Worm (Caenorhabditis elegans) whole organism, L1 larva: ENCODE data around the gene K12H4.5.

Source experiments
- C04F5.9 ChIP-seq: sonication (generic microtip); optimal IDR thresholded peaks from 2 replicates; lab custom pipeline; 2016; ENCODE audit warnings: missing genetic modification characterization, missing compliant biosample characterization
- C16A3.4 ChIP-seq: fragments of 150-350 bp; optimal IDR thresholded peaks from 2 replicates; lab custom pipeline; 2014; ENCODE audit warnings: missing biosample characterization, missing genetic modification characterization
- F16B12.6 ChIP-seq: fragments of 150-350 bp; optimal IDR thresholded peaks from 2 replicates; lab custom pipeline; 2014; ENCODE audit warnings: missing biosample characterization, missing genetic modification characterization
- Y116A8C.19 ChIP-seq: sonication (generic microtip); optimal IDR thresholded peaks from 2 replicates; lab custom pipeline; 2016; ENCODE audit warnings: missing compliant biosample characterization, missing genetic modification characterization, borderline replicate concordance
- alr-1 ChIP-seq: fragments of 200-800 bp; sonication (Bioruptor generic); optimal IDR thresholded peaks from 2 replicates; lab custom pipeline; 2018; ENCODE audit warnings: borderline replicate concordance, mild to moderate bottlenecking, missing genetic modification characterization, missing compliant biosample characterization
- ama-1 ChIP-seq: fragments of 150-350 bp; optimal IDR thresholded peaks from 2 replicates; lab custom pipeline; 2014
- blmp-1 ChIP-seq: fragments of 150-350 bp; optimal IDR thresholded peaks from 2 replicates; lab custom pipeline; 2014; ENCODE audit warnings: missing biosample characterization, missing genetic modification characterization
- ceh-63 ChIP-seq: fragments of 200-800 bp; sonication (Bioruptor generic); optimal IDR thresholded peaks from 2 replicates; lab custom pipeline; 2018; ENCODE audit warnings: mild to moderate bottlenecking, missing genetic modification characterization, missing compliant biosample characterization
- ceh-82 ChIP-seq, 3 experiments: fragments of 150-350 bp in 1 of 3; sonication (generic microtip) in 2 of 3; optimal IDR thresholded peaks; 2 replicates each; lab custom pipeline; 2014 to 2017; ENCODE audit warnings: missing biosample characterization in 3 of 3, missing genetic modification characterization in 3 of 3
- ceh-88 ChIP-seq: fragments of 200-800 bp; sonication (Bioruptor generic); IDR thresholded peaks from 2 replicates; pipeline ENCODE4 v1.3.6; 2022; ENCODE audit warnings: missing genetic modification characterization, missing compliant biosample characterization
- ceh-90 ChIP-seq: sonication (generic microtip); optimal IDR thresholded peaks from 2 replicates; lab custom pipeline; 2016; ENCODE audit warnings: missing genetic modification characterization, missing compliant biosample characterization
- dpl-1 ChIP-seq, 3 experiments: fragments of 150-350 bp in 2 of 3; sonication (generic microtip) in 1 of 3; optimal IDR thresholded peaks; 2 replicates each; lab custom pipeline; 2014 to 2017; ENCODE audit warnings: missing biosample characterization in 3 of 3, missing genetic modification characterization in 3 of 3, missing genetic modification reagents in 3 of 3
- egl-13 ChIP-seq: sonication (generic microtip); optimal IDR thresholded peaks from 2 replicates; lab custom pipeline; 2016; ENCODE audit warnings: missing genotype, missing genetic modification reagents, missing genetic modification characterization, missing compliant biosample characterization
- egl-27 ChIP-seq, 2 experiments: fragments of 150-350 bp in 1 of 2; sonication (generic microtip); optimal IDR thresholded peaks; 3 replicates each; lab custom pipeline; 2017 to 2018; ENCODE audit warnings: missing biosample characterization in 2 of 2, missing genetic modification characterization in 2 of 2, missing genetic modification reagents in 2 of 2
- elt-3 ChIP-seq, 6 experiments: fragments of 150-350 bp in 1 of 6; sonication (generic microtip); optimal IDR thresholded peaks; 2 replicates each; lab custom pipeline; 2017 to 2018; ENCODE audit warnings: missing biosample characterization in 6 of 6, missing genetic modification characterization in 6 of 6, inconsistent platforms in 1 of 6
- fkh-8 ChIP-seq: sonication (generic microtip); optimal IDR thresholded peaks from 2 replicates; lab custom pipeline; 2016; ENCODE audit warnings: mild to moderate bottlenecking, missing genetic modification characterization, missing compliant biosample characterization
- fos-1 ChIP-seq: fragments of 150-350 bp; optimal IDR thresholded peaks from 2 replicates; lab custom pipeline; 2014; ENCODE audit warnings: missing biosample characterization, missing genetic modification characterization
- grh-1 ChIP-seq: fragments of 200-800 bp; sonication (Bioruptor generic); IDR thresholded peaks from 2 replicates; pipeline ENCODE4 v1.3.6; 2022; ENCODE audit warnings: missing genetic modification reagents, missing genetic modification characterization, missing compliant biosample characterization
- hlh-17 ChIP-seq: fragments of 200-800 bp; sonication (Bioruptor generic); optimal IDR thresholded peaks from 2 replicates; lab custom pipeline; 2018; ENCODE audit warnings: missing genetic modification characterization, mild to moderate bottlenecking, missing compliant biosample characterization, moderate library complexity, borderline replicate concordance
- hlh-4 ChIP-seq: sonication (generic microtip); optimal IDR thresholded peaks from 2 replicates; lab custom pipeline; 2016; ENCODE audit warnings: mild to moderate bottlenecking, missing genetic modification characterization, missing compliant biosample characterization
- hpl-2 ChIP-seq: fragments of 150-350 bp; optimal IDR thresholded peaks from 2 replicates; lab custom pipeline; 2014; ENCODE audit warnings: missing biosample characterization, missing genetic modification reagents, missing genetic modification characterization
- isw-1 ChIP-seq: fragments of 200-800 bp; sonication (Bioruptor generic); IDR thresholded peaks from 2 replicates; pipeline ENCODE4 v1.3.6; 2022; ENCODE audit warnings: missing genetic modification characterization, missing compliant biosample characterization
- lin-13 ChIP-seq: fragments of 150-350 bp; optimal IDR thresholded peaks from 2 replicates; lab custom pipeline; 2014; ENCODE audit warnings: missing biosample characterization, missing genetic modification reagents, missing genetic modification characterization
- lin-14 ChIP-seq: fragments of 200-800 bp; sonication (Bioruptor generic); optimal IDR thresholded peaks from 2 replicates; lab custom pipeline; 2018; ENCODE audit warnings: mild to moderate bottlenecking, missing genetic modification characterization, moderate library complexity, missing compliant biosample characterization
- lin-15B ChIP-seq: fragments of 150-350 bp; sonication (generic microtip); optimal IDR thresholded peaks from 3 replicates; lab custom pipeline; 2014; ENCODE audit warnings: missing biosample characterization, missing genetic modification characterization
- lin-35 ChIP-seq, 2 experiments: fragments of 150-350 bp; optimal IDR thresholded peaks; 2 replicates each; lab custom pipeline; 2014; ENCODE audit warnings: missing biosample characterization in 2 of 2, missing genetic modification characterization in 2 of 2, missing genetic modification reagents in 2 of 2
- lir-3 ChIP-seq: sonication (generic microtip); optimal IDR thresholded peaks from 2 replicates; lab custom pipeline; 2016; ENCODE audit warnings: mild to moderate bottlenecking, missing genetic modification characterization, moderate library complexity, missing compliant biosample characterization; ENCODE audit not compliant: poor library complexity
- lsy-2 ChIP-seq, 2 experiments: fragments of 150-350 bp; optimal IDR thresholded peaks; 2 replicates each; lab custom pipeline; 2014; ENCODE audit warnings: missing biosample characterization in 2 of 2, missing genetic modification characterization in 2 of 2
- mef-2 ChIP-seq: fragments of 150-350 bp; optimal IDR thresholded peaks from 2 replicates; lab custom pipeline; 2014; ENCODE audit warnings: missing biosample characterization, missing genetic modification characterization
- mep-1 ChIP-seq: fragments of 150-350 bp; optimal IDR thresholded peaks from 2 replicates; lab custom pipeline; 2014; ENCODE audit warnings: missing biosample characterization, missing genetic modification characterization
- nhr-11 ChIP-seq: fragments of 150-350 bp; optimal IDR thresholded peaks from 2 replicates; lab custom pipeline; 2014; ENCODE audit warnings: missing biosample characterization, missing genetic modification characterization
- nhr-12 ChIP-seq: sonication (generic microtip); optimal IDR thresholded peaks from 2 replicates; lab custom pipeline; 2017; ENCODE audit warnings: missing biosample characterization, missing genetic modification characterization
- nhr-19 ChIP-seq: fragments of 200-800 bp; sonication (Bioruptor generic); conservative IDR thresholded peaks from 2 replicates; pipeline ENCODE4 v1.3.6; 2022; ENCODE audit warnings: missing genetic modification characterization, missing compliant biosample characterization
- nhr-20 ChIP-seq: sonication (generic microtip); optimal IDR thresholded peaks from 2 replicates; lab custom pipeline; 2016; ENCODE audit warnings: mild to moderate bottlenecking, missing genetic modification characterization, missing compliant biosample characterization
- nhr-237 ChIP-seq: fragments of 150-350 bp; optimal IDR thresholded peaks from 2 replicates; lab custom pipeline; 2014; ENCODE audit warnings: missing biosample characterization, missing genetic modification characterization
- nhr-47 ChIP-seq: sonication (generic microtip); optimal IDR thresholded peaks from 2 replicates; lab custom pipeline; 2016; ENCODE audit warnings: mild to moderate bottlenecking, missing genetic modification characterization, moderate library complexity, missing compliant biosample characterization
- nhr-71 ChIP-seq: sonication (generic microtip); optimal IDR thresholded peaks from 2 replicates; lab custom pipeline; 2016; ENCODE audit warnings: mild to moderate bottlenecking, missing genetic modification characterization, moderate library complexity, missing compliant biosample characterization
- nhr-76 ChIP-seq: sonication (generic microtip); optimal IDR thresholded peaks from 2 replicates; lab custom pipeline; 2017; ENCODE audit warnings: missing biosample characterization, missing genetic modification characterization
- nhr-84 ChIP-seq: sonication (generic microtip); optimal IDR thresholded peaks from 2 replicates; lab custom pipeline; 2017; ENCODE audit warnings: missing biosample characterization, missing genetic modification characterization
- nhr-85 ChIP-seq: sonication (generic microtip); peaks from one replicate; lab custom pipeline; 2016; ENCODE audit warnings: missing genetic modification characterization, inconsistent platforms, missing compliant biosample characterization
- nhr-90 ChIP-seq: sonication (generic microtip); optimal IDR thresholded peaks from 2 replicates; lab custom pipeline; 2016; ENCODE audit warnings: mild to moderate bottlenecking, missing genetic modification characterization, missing compliant biosample characterization; ENCODE audit not compliant: poor library complexity
- pqm-1 ChIP-seq: sonication (generic microtip); optimal IDR thresholded peaks from 3 replicates; lab custom pipeline; 2017; ENCODE audit warnings: missing biosample characterization, missing genetic modification characterization
- rnt-1 ChIP-seq: sonication (generic microtip); optimal IDR thresholded peaks from 2 replicates; lab custom pipeline; 2016; ENCODE audit warnings: mild to moderate bottlenecking, missing genetic modification characterization, moderate library complexity, missing compliant biosample characterization
- skn-1 ChIP-seq: fragments of 150-350 bp; optimal IDR thresholded peaks from 2 replicates; lab custom pipeline; 2014; ENCODE audit warnings: missing biosample characterization, missing genetic modification characterization
- swsn-7 ChIP-seq: sonication (generic microtip); optimal IDR thresholded peaks from 2 replicates; lab custom pipeline; 2016; ENCODE audit warnings: missing genetic modification characterization, missing compliant biosample characterization
- tbx-2 ChIP-seq: sonication (generic microtip); optimal IDR thresholded peaks from 2 replicates; lab custom pipeline; 2016; ENCODE audit warnings: missing genetic modification characterization, missing compliant biosample characterization
- tlp-1 ChIP-seq: fragments of 150-350 bp; optimal IDR thresholded peaks from 2 replicates; lab custom pipeline; 2014; ENCODE audit warnings: missing biosample characterization, missing genetic modification characterization
- unc-130 ChIP-seq: fragments of 150-350 bp; optimal IDR thresholded peaks from 2 replicates; lab custom pipeline; 2017; ENCODE audit warnings: missing biosample characterization, missing genetic modification characterization, inconsistent platforms
- unc-62 ChIP-seq: fragments of 150-350 bp; optimal IDR thresholded peaks from 2 replicates; lab custom pipeline; 2014; ENCODE audit warnings: missing biosample characterization, missing genetic modification reagents, missing genetic modification characterization
- unc-86 ChIP-seq: sonication (generic microtip); optimal IDR thresholded peaks from 2 replicates; lab custom pipeline; 2016; ENCODE audit warnings: missing genetic modification characterization, missing compliant biosample characterization
- xbp-1 ChIP-seq: sonication (generic microtip); optimal IDR thresholded peaks from 2 replicates; lab custom pipeline; 2016; ENCODE audit warnings: missing genetic modification characterization, missing compliant biosample characterization
- ztf-11 ChIP-seq, 2 experiments: sonication (generic microtip); optimal IDR thresholded peaks; 2 replicates each; lab custom pipeline; 2016 to 2017; ENCODE audit warnings: missing genetic modification characterization in 2 of 2, missing biosample characterization in 1 of 2, missing compliant biosample characterization in 1 of 2
- ztf-4 ChIP-seq: fragments of 150-350 bp; optimal IDR thresholded peaks from 2 replicates; lab custom pipeline; 2014; ENCODE audit warnings: missing biosample characterization, missing genetic modification characterization

Gene K12H4.5

DNA sequence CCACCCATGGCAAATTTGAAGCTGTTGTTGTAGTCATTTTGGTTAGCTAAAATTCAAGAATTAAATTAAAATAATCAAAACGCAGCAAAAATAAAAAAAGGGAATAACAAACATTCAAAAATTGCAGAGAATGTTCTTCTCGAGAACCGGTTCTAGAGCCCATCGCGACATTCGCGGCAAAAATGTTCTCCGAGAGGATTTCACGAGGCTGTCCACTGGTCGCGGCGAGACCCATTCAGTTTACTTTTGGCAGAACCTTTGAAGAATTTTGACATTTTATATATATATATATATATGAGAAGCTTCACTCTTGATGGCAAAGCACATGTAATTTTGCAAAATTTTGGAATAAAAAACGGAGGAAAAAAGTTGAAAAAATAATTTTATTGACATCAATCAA lies 14.8 kb upstream of the K12H4.5 start, which contains the start of gene F44B9.8:
TSS of gene F44B9.8 (minus strand) at position 163 of the 400 bp plus-strand sequence.
- TF ChIP-seq F16B12.6 (peak; percentile 29), unc-86 (tag; lab: Kevin White, UChicago) (no peak), pqm-1 (tag; lab: Kevin White, UChicago) (no peak), mep-1 (tag; lab: Kevin White, UChicago) (peak; percentile 68), lin-15B (tag; lab: Kevin White, UChicago) (peak; percentile 70), dpl-1 (GFP tag; optimal IDR thresholded peaks at IDR 0.05; lab: Kevin White, UChicago) (peak; percentile 60 to 82 (median 76)), nhr-71 (tag; lab: Kevin White, UChicago) (peak; percentile 69), alr-1 (tag; lab: Kevin White, UChicago) (no peak), unc-130 (tag; lab: Kevin White, UChicago) (peak; percentile 73), ceh-63 (no peak), lin-13 (GFP tag; lab: Kevin White, UChicago) (no peak), ztf-11 (tag; optimal IDR thresholded peaks at IDR 0.05; lab: Kevin White, UChicago) (peak in 1 of 2 experiments; percentile 20), nhr-237 (tag; lab: Kevin White, UChicago) (no peak), swsn-7 (tag; lab: Kevin White, UChicago) (peak; percentile 67), egl-27 (tag; optimal IDR thresholded peaks at IDR 0.05; lab: Kevin White, UChicago) (no peak), skn-1 (tag; lab: Kevin White, UChicago) (peak; percentile 35), hpl-2 (GFP tag; lab: Kevin White, UChicago) (no peak), fos-1 (tag; lab: Kevin White, UChicago) (no peak), ceh-82 (tag; optimal IDR thresholded peaks at IDR 0.05; lab: Kevin White, UChicago) (peak in 1 of 3 experiments; percentile 52), ama-1 (lab: Kevin White, UChicago) (no peak), grh-1 (peak; percentile 86), xbp-1 (peak; percentile 69), hlh-4 (no peak), nhr-19 (GFP tag; lab: Robert Waterston, UW) (peak; percentile 66), tlp-1 (tag; lab: Kevin White, UChicago) (no peak), nhr-90 (tag; lab: Kevin White, UChicago) (peak; percentile 55), rnt-1 (tag; lab: Kevin White, UChicago) (peak; percentile 62), tbx-2 (tag; lab: Kevin White, UChicago) (peak; percentile 55), elt-3 (tag; optimal IDR thresholded peaks at IDR 0.05; lab: Kevin White, UChicago) (peak in 1 of 6 experiments; percentile 71), lin-35 (GFP tag; optimal IDR thresholded peaks at IDR 0.05; lab: Kevin White, UChicago) (peak; percentile 72 to 80), unc-62 (GFP tag; lab: Kevin White, UChicago) (no peak), hlh-17 (no peak), ceh-88 (GFP tag; lab: Robert Waterston, UW) (no peak), nhr-12 (tag; lab: Kevin White, UChicago) (no peak), Y116A8C.19 (tag; lab: Kevin White, UChicago) (no peak), nhr-85 (peak; percentile 79), nhr-47 (tag; lab: Kevin White, UChicago) (peak; percentile 50), lsy-2 (tag; optimal IDR thresholded peaks at IDR 0.05; lab: Kevin White, UChicago) (peak; percentile 76 to 80), C16A3.4 (tag; lab: Kevin White, UChicago) (peak; percentile 71), lin-14 (GFP tag; lab: Kevin White, UChicago) (peak; percentile 78), nhr-84 (no peak), mef-2 (tag; lab: Kevin White, UChicago) (no peak), blmp-1 (tag; lab: Kevin White, UChicago) (peak; percentile 19), egl-13 (tag; lab: Kevin White, UChicago) (no peak), ceh-90 (no peak), ztf-4 (tag; lab: Kevin White, UChicago) (peak; percentile 12), nhr-11 (tag; lab: Kevin White, UChicago) (no peak), isw-1 (GFP tag; lab: Robert Waterston, UW) (no peak), lir-3 (tag; lab: Kevin White, UChicago) (peak; percentile 24), nhr-76 (tag; lab: Kevin White, UChicago) (no peak), nhr-20 (peak; percentile 72), fkh-8 (tag; lab: Kevin White, UChicago) (peak; percentile 13), C04F5.9 (peak; percentile 7)
